Fruit fly (Drosophila melanogaster) ovary, adult (tissue): ENCODE measurements around the gene CG43163.
A peak's percentile ranks its signal among the peaks of the same experiment; 100 is the strongest.

Source experiments
- CG17801 ChIP-seq: fragments of 200-800 bp; optimal IDR thresholded peaks from 2 replicates; lab custom pipeline; 2019; ENCODE audit warnings: missing biosample characterization, mild to moderate bottlenecking, missing genetic modification characterization, moderate library complexity; ENCODE audit not compliant: partially characterized antibody

Gene CG43163

dm6 chr3L:8506975-8507441 lies at the start of gene CG43163:
Gene CG43163 (minus strand): TSS chr3L:8507146.
- peak; percentile 26 for TF ChIP-seq CG17801

- TF ChIP-seq CG17801, result no peak
Observed at dm6 chr3L:8554024-8554642, 47.2 kb upstream of the CG43163 start.

dm6 chr3L:8553125-8553524 lies 46.2 kb upstream of the CG43163 start:
- TF ChIP-seq CG17801, result no peak

dm6 chr3L:8550836-8551235 lies 43.9 kb upstream of the CG43163 start:
- TF ChIP-seq CG17801, result no peak

- TF ChIP-seq CG17801, result peak; percentile 12
Observed at dm6 chr3L:8549183-8549890, 42.4 kb upstream of the CG43163 start.

- TF ChIP-seq CG17801, result peak; percentile 47
Observed at dm6 chr3L:8547104-8547523, 40.2 kb upstream of the CG43163 start.

- TF ChIP-seq CG17801, result peak; percentile 48
Observed at dm6 chr3L:8546355-8546771, 39.4 kb upstream of the CG43163 start.

dm6 chr3L:8545473-8545872 lies 38.5 kb upstream of the CG43163 start:
- TF ChIP-seq CG17801, result no peak

- peak; percentile 28 for TF ChIP-seq CG17801
Observed at dm6 chr3L:8544710-8545109, 37.8 kb upstream of the CG43163 start, which contains the start of gene rhea. Gene rhea (plus strand): TSS chr3L:8545001.

- no peak for TF ChIP-seq CG17801
Observed at dm6 chr3L:8543866-8544265, 36.9 kb upstream of the CG43163 start.

- TF ChIP-seq CG17801, result no peak
Observed at dm6 chr3L:8542213-8542612, 35.3 kb upstream of the CG43163 start.

- TF ChIP-seq CG17801, result no peak
Observed at dm6 chr3L:8541669-8542068, 34.7 kb upstream of the CG43163 start.

dm6 chr3L:8540509-8540908 lies 33.6 kb upstream of the CG43163 start:
- TF ChIP-seq CG17801, result no peak

- TF ChIP-seq CG17801, result no peak
Observed at dm6 chr3L:8538355-8538754, 31.4 kb upstream of the CG43163 start.

dm6 chr3L:8536387-8536786 lies 29.4 kb upstream of the CG43163 start:
- TF ChIP-seq CG17801, result no peak

dm6 chr3L:8534386-8535306 lies 27.7 kb upstream of the CG43163 start, which contains the start of gene ergic53:
Gene ergic53 (plus strand): TSS chr3L:8534977.
- TF ChIP-seq CG17801, result no peak

dm6 chr3L:8529701-8530100 lies 22.8 kb upstream of the CG43163 start:
- TF ChIP-seq CG17801, result no peak
